Fruit fly (Drosophila melanogaster) whole organism, embryonic: ENCODE measurements around the gene CG11836.
A peak's percentile ranks its signal among the peaks of the same experiment; 100 is the strongest.

Experiments
- Awh ChIP-seq: fragments of 200-800 bp; sonication (Bioruptor generic); IDR thresholded peaks from 2 replicates; pipeline ENCODE4, ENCODE4 v1.3.6; 2022; ENCODE audit warnings: missing biosample characterization, missing genetic modification characterization
- CG11398 ChIP-seq: fragments of 200-800 bp; sonication (Bioruptor generic); optimal IDR thresholded peaks from 2 replicates; lab custom pipeline; 2016; ENCODE audit warnings: missing biosample characterization, missing genetic modification characterization
- CG11560 ChIP-seq: fragments of 200-800 bp; sonication (Bioruptor generic); IDR thresholded peaks from 3 replicates; pipeline ENCODE4 v1.3.6; 2022; ENCODE audit warnings: missing biosample characterization, missing genetic modification characterization
- CG11723 ChIP-seq: fragments of 200-800 bp; sonication (Bioruptor generic); optimal IDR thresholded peaks from 2 replicates; lab custom pipeline; 2017; ENCODE audit warnings: missing biosample characterization, mild to moderate bottlenecking, missing genetic modification characterization
- CG12942 ChIP-seq: fragments of 200-800 bp; sonication (Bioruptor generic); optimal IDR thresholded peaks from 3 replicates; lab custom pipeline; 2016; ENCODE audit warnings: missing biosample characterization, missing genetic modification characterization
- CG13287 ChIP-seq: fragments of 200-800 bp; sonication (Bioruptor generic); IDR thresholded peaks from 2 replicates; pipeline ENCODE4 v1.3.6; 2022; ENCODE audit warnings: missing biosample characterization, missing genetic modification characterization; ENCODE audit not compliant: partially characterized antibody
- CG13424 ChIP-seq: fragments of 200-800 bp; sonication (Bioruptor generic); optimal IDR thresholded peaks from 2 replicates; lab custom pipeline; 2019; ENCODE audit warnings: missing biosample characterization, mild to moderate bottlenecking, missing genetic modification characterization, moderate library complexity
- CG1529 ChIP-seq: fragments of 200-800 bp; sonication (Bioruptor generic); optimal IDR thresholded peaks from 3 replicates; lab custom pipeline; 2018; ENCODE audit warnings: missing biosample characterization, missing genetic modification characterization
- CG1647 ChIP-seq: fragments of 200-800 bp; sonication (Bioruptor generic); optimal IDR thresholded peaks from 3 replicates; lab custom pipeline; 2016; ENCODE audit warnings: missing biosample characterization, missing genetic modification characterization
- CG17359 ChIP-seq: fragments of 200-800 bp; sonication (Bioruptor generic); optimal IDR thresholded peaks from 3 replicates; lab custom pipeline; 2018; ENCODE audit warnings: missing biosample characterization, mild to moderate bottlenecking, missing genetic modification characterization, moderate library complexity
- CG18262 ChIP-seq: fragments of 200-800 bp; optimal IDR thresholded peaks from 3 replicates; lab custom pipeline; 2019; ENCODE audit warnings: missing biosample characterization, mild to moderate bottlenecking, missing genetic modification characterization, moderate library complexity
- CG2116 ChIP-seq: fragments of 200-800 bp; sonication (Bioruptor generic); optimal IDR thresholded peaks from 3 replicates; lab custom pipeline; 2018; ENCODE audit warnings: missing biosample characterization, mild to moderate bottlenecking, missing genetic modification characterization
- CG2875 ChIP-seq: fragments of 200-800 bp; sonication (Bioruptor generic); optimal IDR thresholded peaks from 2 replicates; lab custom pipeline; 2017; ENCODE audit warnings: missing biosample characterization, mild to moderate bottlenecking, missing genetic modification characterization, missing genetic modification reagents
- CG32532 ChIP-seq: fragments of 200-800 bp; sonication (Bioruptor generic); IDR thresholded peaks from 2 replicates; pipeline ENCODE4 v1.3.6; 2022; ENCODE audit warnings: missing biosample characterization, missing genetic modification characterization
- CG32772 ChIP-seq: fragments of 200-800 bp; sonication (Bioruptor generic); IDR thresholded peaks from 2 replicates; pipeline ENCODE4 v1.3.6; 2022; ENCODE audit warnings: missing biosample characterization, missing genetic modification characterization
- CG34376 ChIP-seq: fragments of 200-800 bp; sonication (Bioruptor generic); optimal IDR thresholded peaks from 2 replicates; lab custom pipeline; 2018; ENCODE audit warnings: missing biosample characterization, mild to moderate bottlenecking, missing genetic modification characterization
- CG4854 ChIP-seq: fragments of 200-800 bp; sonication (Bioruptor generic); optimal IDR thresholded peaks from 2 replicates; lab custom pipeline; 2016; ENCODE audit warnings: missing biosample characterization, missing genetic modification characterization, inconsistent platforms
- CG6175 ChIP-seq: fragments of 200-800 bp; sonication (Bioruptor generic); IDR thresholded peaks from 3 replicates; pipeline ENCODE4 v1.3.6; 2022; ENCODE audit warnings: missing biosample characterization, missing genetic modification characterization
- CG6654 ChIP-seq: fragments of 200-800 bp; sonication (Bioruptor generic); optimal IDR thresholded peaks from 2 replicates; lab custom pipeline; 2017; ENCODE audit warnings: missing biosample characterization, mild to moderate bottlenecking, missing genetic modification characterization
- CG6791 ChIP-seq: fragments of 200-800 bp; sonication (Bioruptor generic); IDR thresholded peaks from 3 replicates; pipeline ENCODE4 v1.3.6; 2022; ENCODE audit warnings: missing biosample characterization, missing genetic modification characterization; ENCODE audit not compliant: partially characterized antibody
- CG6854 ChIP-seq: fragments of 200-800 bp; sonication (Bioruptor generic); optimal IDR thresholded peaks from 3 replicates; lab custom pipeline; 2017; ENCODE audit warnings: missing biosample characterization, mild to moderate bottlenecking, missing genetic modification characterization
- CG7928 ChIP-seq: fragments of 200-800 bp; sonication (Bioruptor generic); optimal IDR thresholded peaks from 2 replicates; lab custom pipeline; 2017; ENCODE audit warnings: missing biosample characterization, mild to moderate bottlenecking, missing genetic modification characterization
- CG8478 ChIP-seq: fragments of >200 bp; optimal IDR thresholded peaks from 2 replicates; lab custom pipeline; 2018
- CG9727 ChIP-seq: fragments of 200-800 bp; sonication (Bioruptor generic); optimal IDR thresholded peaks from 3 replicates; lab custom pipeline; 2017; ENCODE audit warnings: missing biosample characterization, mild to moderate bottlenecking, missing genetic modification characterization
- D19A ChIP-seq: fragments of 200-800 bp; optimal IDR thresholded peaks from 3 replicates; lab custom pipeline; 2019; ENCODE audit warnings: missing biosample characterization, mild to moderate bottlenecking, missing genetic modification characterization, moderate library complexity
- Fer2 ChIP-seq: fragments of 200-800 bp; sonication (Bioruptor generic); optimal IDR thresholded peaks from 2 replicates; lab custom pipeline; 2018; ENCODE audit warnings: missing biosample characterization, mild to moderate bottlenecking, missing genetic modification characterization, moderate library complexity
- Fer3 ChIP-seq: fragments of 200-800 bp; sonication (Bioruptor generic); optimal IDR thresholded peaks from 2 replicates; lab custom pipeline; 2018; ENCODE audit warnings: missing biosample characterization, mild to moderate bottlenecking, missing genetic modification characterization, moderate library complexity
- GATAe ChIP-seq: fragments of 200-800 bp; sonication (Bioruptor generic); conservative IDR thresholded peaks from 2 replicates; pipeline ENCODE4 v1.3.6; 2022; ENCODE audit warnings: missing biosample characterization, missing genetic modification characterization
- Hsf ChIP-seq: fragments of 200-800 bp; sonication (Bioruptor generic); optimal IDR thresholded peaks from 3 replicates; lab custom pipeline; 2016; ENCODE audit warnings: missing biosample characterization, missing genetic modification characterization
- Kr ChIP-seq: fragments of 200-800 bp; sonication (Bioruptor generic); optimal IDR thresholded peaks from 2 replicates; lab custom pipeline; 2017; ENCODE audit warnings: missing biosample characterization, mild to moderate bottlenecking, missing genetic modification characterization
- Scr ChIP-seq: fragments of 200-800 bp; sonication (Bioruptor generic); IDR thresholded peaks from 2 replicates; pipeline ENCODE4 v1.3.6; 2022; ENCODE audit warnings: missing biosample characterization, missing genetic modification characterization; ENCODE audit not compliant: partially characterized antibody
- Sox100B ChIP-seq: fragments of 200-800 bp; sonication (Bioruptor generic); optimal IDR thresholded peaks from 3 replicates; lab custom pipeline; 2018; ENCODE audit warnings: missing biosample characterization, mild to moderate bottlenecking, missing genetic modification characterization
- Usf ChIP-seq: fragments of 200-800 bp; sonication (Bioruptor generic); optimal IDR thresholded peaks from 2 replicates; lab custom pipeline; 2017; ENCODE audit warnings: missing genotype, missing biosample characterization, missing genetic modification characterization
- bcd ChIP-seq: fragments of 200-800 bp; sonication (Bioruptor generic); optimal IDR thresholded peaks from 2 replicates; lab custom pipeline; 2017; ENCODE audit warnings: missing biosample characterization, mild to moderate bottlenecking, missing genetic modification characterization
- chinmo ChIP-seq: fragments of 200-800 bp; sonication (Bioruptor generic); IDR thresholded peaks from 4 replicates; pipeline ENCODE4 v1.3.6; 2022; ENCODE audit warnings: missing biosample characterization, missing genetic modification characterization; ENCODE audit not compliant: partially characterized antibody
- chn ChIP-seq: fragments of 200-800 bp; sonication (Bioruptor generic); optimal IDR thresholded peaks from 2 replicates; lab custom pipeline; 2016; ENCODE audit warnings: missing biosample characterization, missing genetic modification characterization
- dysf ChIP-seq: fragments of 200-800 bp; sonication (Bioruptor generic); IDR thresholded peaks from 3 replicates; pipeline ENCODE4 v1.3.6; 2022; ENCODE audit warnings: missing biosample characterization, missing genetic modification characterization
- ewg ChIP-seq: fragments of 200-800 bp; sonication (Bioruptor generic); optimal IDR thresholded peaks from 3 replicates; lab custom pipeline; 2017; ENCODE audit warnings: mild to moderate bottlenecking, missing biosample characterization, missing genetic modification reagents, missing genetic modification characterization
- ftz-f1 ChIP-seq: fragments of 200-800 bp; sonication (Bioruptor generic); optimal IDR thresholded peaks from 2 replicates; lab custom pipeline; 2016; ENCODE audit warnings: missing biosample characterization, missing genetic modification characterization
- gfzf ChIP-seq: fragments of 200-800 bp; sonication (Bioruptor generic); optimal IDR thresholded peaks from 2 replicates; lab custom pipeline; 2016; ENCODE audit warnings: missing biosample characterization, mild to moderate bottlenecking, missing genetic modification characterization, moderate library complexity
- ham ChIP-seq: fragments of 200-800 bp; sonication (Bioruptor generic); IDR thresholded peaks from 2 replicates; pipeline ENCODE4 v1.3.6; 2022; ENCODE audit warnings: missing biosample characterization, missing genetic modification characterization
- jing ChIP-seq: fragments of 200-800 bp; sonication (Bioruptor generic); optimal IDR thresholded peaks from 2 replicates; lab custom pipeline; 2018; ENCODE audit warnings: missing biosample characterization, mild to moderate bottlenecking, missing genetic modification characterization
- nerfin-2 ChIP-seq: fragments of 200-800 bp; sonication (Bioruptor generic); IDR thresholded peaks from 2 replicates; pipeline ENCODE4 v1.3.6; 2022; ENCODE audit warnings: missing biosample characterization, missing genetic modification characterization; ENCODE audit not compliant: partially characterized antibody
- pho ChIP-seq: fragments of 200-800 bp; sonication (Bioruptor generic); optimal IDR thresholded peaks from 2 replicates; lab custom pipeline; 2016; ENCODE audit warnings: missing biosample characterization, missing genetic modification characterization
- pnt ChIP-seq: fragments of 200-800 bp; sonication (Bioruptor generic); optimal IDR thresholded peaks from 3 replicates; lab custom pipeline; 2016; ENCODE audit warnings: missing biosample characterization, missing genetic modification characterization
- pzg ChIP-seq: fragments of 200-800 bp; sonication (Bioruptor generic); optimal IDR thresholded peaks from 3 replicates; lab custom pipeline; 2018; ENCODE audit warnings: missing biosample characterization, mild to moderate bottlenecking, missing genetic modification characterization, moderate library complexity
- shn ChIP-seq: fragments of 200-800 bp; sonication (Bioruptor generic); optimal IDR thresholded peaks from 3 replicates; lab custom pipeline; 2016; ENCODE audit warnings: missing biosample characterization, missing genetic modification characterization
- so ChIP-seq: fragments of 200-800 bp; sonication (Bioruptor generic); IDR thresholded peaks from 3 replicates; pipeline ENCODE4 v1.3.6; 2022; ENCODE audit warnings: missing biosample characterization, missing genetic modification characterization
- trem ChIP-seq: fragments of 200-800 bp; optimal IDR thresholded peaks from 3 replicates; lab custom pipeline; 2019; ENCODE audit warnings: missing biosample characterization, mild to moderate bottlenecking, missing genetic modification characterization, moderate library complexity
- usp ChIP-seq: fragments of >200 bp; optimal IDR thresholded peaks from 2 replicates; lab custom pipeline; 2017; ENCODE audit warnings: missing biosample characterization, missing genetic modification characterization
- zf30C ChIP-seq: fragments of 200-800 bp; sonication (Bioruptor generic); optimal IDR thresholded peaks from 3 replicates; lab custom pipeline; 2018; ENCODE audit warnings: missing biosample characterization, mild to moderate bottlenecking, missing genetic modification characterization

Gene CG11836

dm6 chr3R:25039028-25039476 is 31.9 kb upstream of the CG11836 start, which contains the start of the genes Ythdf and bai (continued):
- no peak for TF ChIP-seq zf30C (GFP tag; lab: Kevin White, UChicago)
- no peak for TF ChIP-seq GATAe
- TF ChIP-seq chn (GFP tag; lab: Kevin White, UChicago), result peak; percentile 47
- peak; percentile 57; the same call in 1 of the 4 replicates for TF ChIP-seq chinmo (GFP tag; lab: Robert Waterston, UW)
- TF ChIP-seq Awh (GFP tag; lab: Robert Waterston, UW), result no peak
- no peak for TF ChIP-seq bcd (GFP tag; lab: Kevin White, UChicago)
- peak; percentile 40 for TF ChIP-seq CG8478 (lab: Kevin White, UChicago)
- TF ChIP-seq CG12942 (GFP tag; lab: Kevin White, UChicago), result peak; percentile 34
- TF ChIP-seq pzg (GFP tag; lab: Kevin White, UChicago), result peak; percentile 84
- TF ChIP-seq CG13424 (tag; lab: Kevin White, UChicago), result no peak
- peak; percentile 18 for TF ChIP-seq CG1647 (GFP tag; lab: Kevin White, UChicago)
- no peak for TF ChIP-seq ham (GFP tag; lab: Robert Waterston, UW)
- TF ChIP-seq CG6791, result peak; percentile 82
- no peak for TF ChIP-seq CG32772
- peak; percentile 16 for TF ChIP-seq shn (GFP tag; lab: Kevin White, UChicago)
- TF ChIP-seq pho (GFP tag; lab: Kevin White, UChicago), result peak; percentile 38
- TF ChIP-seq jing (GFP tag; lab: Kevin White, UChicago), result no peak
- no peak for TF ChIP-seq Fer2
- TF ChIP-seq Usf (GFP tag; lab: Kevin White, UChicago), result no peak
- TF ChIP-seq CG2875 (GFP tag; lab: Kevin White, UChicago), result no peak
- peak; percentile 48; the same call in 1 of the 2 replicates for TF ChIP-seq CG32532
- TF ChIP-seq CG34376, result peak; percentile 13
- no peak for TF ChIP-seq CG17359 (tag; lab: Kevin White, UChicago)
- peak; percentile 91 for TF ChIP-seq CG13287
- no peak for TF ChIP-seq usp (GFP tag; lab: Kevin White, UChicago)
- TF ChIP-seq CG11723, result no peak
- no peak for TF ChIP-seq Fer3 (tag; lab: Kevin White, UChicago)
- TF ChIP-seq CG6854 (GFP tag; lab: Kevin White, UChicago), result no peak
- no peak for TF ChIP-seq CG1529 (GFP tag; lab: Kevin White, UChicago)
- TF ChIP-seq CG9727 (GFP tag; lab: Kevin White, UChicago), result no peak
- TF ChIP-seq so (GFP tag; lab: Robert Waterston, UW), result no peak
- no peak for TF ChIP-seq D19A (tag; lab: Kevin White, UChicago)
- no peak for TF ChIP-seq pnt (GFP tag; lab: Kevin White, UChicago)
- peak; percentile 94 for TF ChIP-seq CG7928 (GFP tag; lab: Kevin White, UChicago)
- peak; percentile 2 for TF ChIP-seq CG11398 (GFP tag; lab: Kevin White, UChicago)
- TF ChIP-seq CG2116 (GFP tag; lab: Kevin White, UChicago), result peak; percentile 85
- TF ChIP-seq Hsf (GFP tag; lab: Kevin White, UChicago), result peak; percentile 50
- peak; percentile 4 for TF ChIP-seq CG4854 (GFP tag; lab: Kevin White, UChicago)
- peak; percentile 3 for TF ChIP-seq ftz-f1
- TF ChIP-seq Kr (GFP tag; lab: Kevin White, UChicago), result no peak
- TF ChIP-seq CG6175 (GFP tag; lab: Robert Waterston, UW), result no peak
- peak; percentile 91 for TF ChIP-seq Scr (GFP tag; lab: Robert Waterston, UW)
- TF ChIP-seq CG11560, result no peak
- no peak for TF ChIP-seq CG6654 (GFP tag; lab: Kevin White, UChicago)
- TF ChIP-seq Sox100B (GFP tag; lab: Kevin White, UChicago), result no peak
- TF ChIP-seq gfzf (GFP tag; lab: Kevin White, UChicago), result peak; percentile 51
- peak; percentile 35 for TF ChIP-seq ewg (GFP tag; lab: Kevin White, UChicago)
- peak; percentile 56; the same call in 1 of the 2 replicates for TF ChIP-seq nerfin-2 (GFP tag; lab: Robert Waterston, UW)
- peak; percentile 76 for TF ChIP-seq trem
- TF ChIP-seq dysf (GFP tag; lab: Robert Waterston, UW), result no peak
- no peak for TF ChIP-seq CG18262 (tag; lab: Kevin White, UChicago)
